Fruit fly (Drosophila melanogaster): Measurements from ENCODE around the gene CG9008.

CG9008 gene

DNA sequence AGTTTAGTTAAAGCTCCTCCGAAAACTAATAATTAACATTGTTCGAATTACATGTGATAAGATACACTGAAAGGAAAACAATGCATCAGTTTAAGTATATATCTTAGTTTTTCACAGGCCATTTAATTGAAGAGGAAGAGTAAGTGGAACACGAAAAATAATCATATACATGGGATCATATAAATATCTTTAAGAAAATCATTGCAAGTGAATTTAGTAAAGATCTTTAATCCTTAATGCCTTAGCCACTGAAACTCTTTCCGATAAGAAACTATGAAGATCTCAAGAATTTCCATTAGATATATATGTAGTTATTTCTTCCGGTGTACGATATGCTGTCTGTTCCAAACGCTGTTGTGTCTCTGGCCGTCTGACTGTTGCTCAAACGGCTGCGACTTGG lies 1.3 kb downstream of the CG9008 start (continued):
- TF ChIP-seq Sox14 (GFP tag; optimal IDR thresholded peaks at IDR 0.05) (peak; percentile 40), spab (GFP tag; optimal IDR thresholded peaks at IDR 0.05) (no peak), CG7368 (GFP tag; optimal IDR thresholded peaks at IDR 0.05) (no peak), CG6792 (GFP tag; optimal IDR thresholded peaks at IDR 0.05) (peak; percentile 14), CG8319 (GFP tag; optimal IDR thresholded peaks at IDR 0.05) (no peak), CG3919 (GFP tag; optimal IDR thresholded peaks at IDR 0.05) (peak; percentile 44), CG11294 (GFP tag; IDR thresholded peaks at IDR 0.05) (peak; percentile 61)

- TF ChIP-seq Lpt (GFP tag; optimal IDR thresholded peaks at IDR 0.05): peak; percentile 11
- TF ChIP-seq CG6163 (GFP tag; IDR thresholded peaks at IDR 0.05): peak; percentile 47; the same call in 1 of the 3 replicates
- TF ChIP-seq dsx (GFP tag; optimal IDR thresholded peaks at IDR 0.05; ENCODE audit: poor library complexity, severe bottlenecking): peak; percentile 53
- TF ChIP-seq Hr4 (GFP tag; optimal IDR thresholded peaks at IDR 0.05): no peak
Measured at dm6 chr2L:13776928-13777686, 2.9 kb downstream of the CG9008 start.

DNA sequence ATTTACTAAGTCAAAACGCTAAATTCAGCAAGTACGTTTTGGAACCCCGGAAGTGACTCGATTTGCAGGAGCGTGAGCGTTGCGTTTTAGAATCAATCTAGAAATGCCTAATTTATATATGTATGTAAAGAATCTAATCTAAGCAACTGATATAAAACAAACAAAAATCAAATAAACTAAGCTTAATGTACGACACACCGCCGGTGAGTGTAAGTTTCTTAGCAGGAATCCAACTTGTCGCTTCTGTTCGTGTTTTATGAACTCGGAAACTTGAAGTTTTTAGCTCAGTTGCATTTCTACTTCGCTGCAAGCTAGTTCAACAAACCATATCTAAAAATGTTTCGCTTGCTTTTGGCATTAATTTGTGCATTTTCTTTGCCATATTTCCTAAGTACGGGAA lies 6.3 kb downstream of the CG9008 start, which contains the start of gene CG43376:
TSS of gene CG43376 (plus strand) at position 301 of the 400 bp plus-strand sequence.
- TF ChIP-seq CG10669 (GFP tag; optimal IDR thresholded peaks at IDR 0.05) (no peak), CG34406 (GFP tag; optimal IDR thresholded peaks at IDR 0.05) (no peak), CG11902 (GFP tag; optimal IDR thresholded peaks at IDR 0.05) (no peak), esn (GFP tag; optimal IDR thresholded peaks at IDR 0.05) (no peak), CG9139 (GFP tag; optimal IDR thresholded peaks at IDR 0.05) (no peak), pdm3 (GFP tag; optimal IDR thresholded peaks at IDR 0.05) (no peak), dac (GFP tag; optimal IDR thresholded peaks at IDR 0.05) (no peak)

dm6 chr2L:13770884-13771283 lies 9.1 kb downstream of the CG9008 start:
- TF ChIP-seq lz (GFP tag; optimal IDR thresholded peaks at IDR 0.05) (no peak), CG6276 (GFP tag; optimal IDR thresholded peaks at IDR 0.05) (peak; percentile 88)

dm6 chr2L:13763144-13763543 lies 16.8 kb downstream of the CG9008 start:
- TF ChIP-seq CG10669 (GFP tag; optimal IDR thresholded peaks at IDR 0.05): no peak
- no peak for TF ChIP-seq CG6808 (GFP tag; optimal IDR thresholded peaks at IDR 0.05)
- no peak for TF ChIP-seq CG4318 (GFP tag; optimal IDR thresholded peaks at IDR 0.05)
- no peak for TF ChIP-seq Sox102F (GFP tag; optimal IDR thresholded peaks at IDR 0.05)
- TF ChIP-seq CG6854 (GFP tag; optimal IDR thresholded peaks at IDR 0.05): no peak
- TF ChIP-seq CG6163 (GFP tag; IDR thresholded peaks at IDR 0.05): no peak
- no peak for TF ChIP-seq spab (GFP tag; optimal IDR thresholded peaks at IDR 0.05)
- no peak for TF ChIP-seq Sox15 (GFP tag; optimal IDR thresholded peaks at IDR 0.05)
- TF ChIP-seq dsx (GFP tag; optimal IDR thresholded peaks at IDR 0.05; ENCODE audit: poor library complexity, severe bottlenecking): no peak
- TF ChIP-seq CG6792 (GFP tag; optimal IDR thresholded peaks at IDR 0.05): no peak
- no peak for TF ChIP-seq CG8632 (GFP tag; optimal IDR thresholded peaks at IDR 0.05)
- TF ChIP-seq Met (GFP tag; optimal IDR thresholded peaks at IDR 0.05): no peak
- TF ChIP-seq CG32006 (GFP tag; optimal IDR thresholded peaks at IDR 0.05): no peak

- TF ChIP-seq CG9139 (GFP tag; optimal IDR thresholded peaks at IDR 0.05) (no peak), CG1621 (tag; optimal IDR thresholded peaks at IDR 0.05) (no peak), CG11762 (GFP tag; optimal IDR thresholded peaks at IDR 0.05; ENCODE audit: insufficient read depth) (no peak), CG31627 (GFP tag; optimal IDR thresholded peaks at IDR 0.05) (no peak), ss (GFP tag; optimal IDR thresholded peaks at IDR 0.05) (no peak), lz (GFP tag; optimal IDR thresholded peaks at IDR 0.05) (no peak), cyc (GFP tag; optimal IDR thresholded peaks at IDR 0.05) (no peak), Ets21C (GFP tag; optimal IDR thresholded peaks at IDR 0.05) (no peak), Sox102F (GFP tag; optimal IDR thresholded peaks at IDR 0.05) (no peak), Hr4 (GFP tag; optimal IDR thresholded peaks at IDR 0.05) (no peak), vri (GFP tag; optimal IDR thresholded peaks at IDR 0.05) (no peak), CG34406 (GFP tag; optimal IDR thresholded peaks at IDR 0.05) (no peak), CG11294 (GFP tag; IDR thresholded peaks at IDR 0.05) (no peak), Blimp-1 (GFP tag; optimal IDR thresholded peaks at IDR 0.05) (no peak), CG3919 (GFP tag; optimal IDR thresholded peaks at IDR 0.05) (no peak), Gug (GFP tag; IDR thresholded peaks at IDR 0.05) (no peak), CG6808 (GFP tag; optimal IDR thresholded peaks at IDR 0.05) (no peak), CG6163 (GFP tag; IDR thresholded peaks at IDR 0.05) (no peak)
Measured at dm6 chr2L:13746652-13747051, 33.3 kb downstream of the CG9008 start, which contains the start of gene TM9SF4. TM9SF4 (plus strand) TSS chr2L:13746952.
